Fruit fly (Drosophila melanogaster): ENCODE results near the gene Gp93.

Gp93 gene

dm6 chr3R:27946555-27947204 is 1.8 kb upstream of the Gp93 start:
- TF ChIP-seq cato (GFP tag; optimal IDR thresholded peaks at IDR 0.05; ENCODE audit: borderline replicate concordance) = no peak
- TF ChIP-seq ci (GFP tag; IDR thresholded peaks at IDR 0.05) = 0 out of 3 replicates have a peak, but pooled peaks have one; percentile 49
- no peak for TF ChIP-seq CG9437 (GFP tag; optimal IDR thresholded peaks at IDR 0.05)
- TF ChIP-seq CG2129 (GFP tag; IDR thresholded peaks at IDR 0.05; ENCODE audit: partially characterized antibody) = no peak
- no peak for TF ChIP-seq Oli (tag; optimal IDR thresholded peaks at IDR 0.05)
- TF ChIP-seq CG17385 (GFP tag; optimal IDR thresholded peaks at IDR 0.05) = no peak
- no peak for TF ChIP-seq Dfd (GFP tag; optimal IDR thresholded peaks at IDR 0.05)
- TF ChIP-seq CG18599 (GFP tag; optimal IDR thresholded peaks at IDR 0.05) = peak; percentile 44
- TF ChIP-seq CG15011 (GFP tag; optimal IDR thresholded peaks at IDR 0.05) = no peak
- no peak for TF ChIP-seq Optix (GFP tag; IDR thresholded peaks at IDR 0.05)
- no peak for TF ChIP-seq D (optimal IDR thresholded peaks at IDR 0.05)
- TF ChIP-seq D (GFP tag; optimal IDR thresholded peaks at IDR 0.05) = no peak
- TF ChIP-seq Fer2 (tag; optimal IDR thresholded peaks at IDR 0.05) = no peak
- no peak for TF ChIP-seq Myb (GFP tag; optimal IDR thresholded peaks at IDR 0.05)
- no peak for TF ChIP-seq Hmx (GFP tag; optimal IDR thresholded peaks at IDR 0.05)
- TF ChIP-seq CoRest (tag; optimal IDR thresholded peaks at IDR 0.05) = peak; percentile 1
- TF ChIP-seq Dp (GFP tag; optimal IDR thresholded peaks at IDR 0.05) = no peak
- TF ChIP-seq CG3065 (GFP tag; optimal IDR thresholded peaks at IDR 0.05) = no peak
- TF ChIP-seq CG12299 (tag; optimal IDR thresholded peaks at IDR 0.05) = no peak
- no peak for TF ChIP-seq CrebB (tag; optimal IDR thresholded peaks at IDR 0.05)
- no peak for TF ChIP-seq CG6854 (GFP tag; optimal IDR thresholded peaks at IDR 0.05)
- TF ChIP-seq Bdp1 (GFP tag; optimal IDR thresholded peaks at IDR 0.05) = no peak
- TF ChIP-seq sim (GFP tag; IDR thresholded peaks at IDR 0.05) = no peak
- TF ChIP-seq Ravus (GFP tag; IDR thresholded peaks at IDR 0.05) = no peak
- TF ChIP-seq odd (GFP tag; optimal IDR thresholded peaks at IDR 0.05) = peak; percentile 34
- no peak for TF ChIP-seq CHES-1-like (GFP tag; optimal IDR thresholded peaks at IDR 0.05)
- TF ChIP-seq seq (GFP tag; IDR thresholded peaks at IDR 0.05) = no peak
- no peak for TF ChIP-seq tx (GFP tag; optimal IDR thresholded peaks at IDR 0.05)
- no peak for TF ChIP-seq row (GFP tag; IDR thresholded peaks at IDR 0.05)
- no peak for TF ChIP-seq CG2889 (GFP tag; IDR thresholded peaks at IDR 0.05)
- no peak for TF ChIP-seq crol (GFP tag; IDR thresholded peaks at IDR 0.05)
- no peak for TF ChIP-seq CG2116 (GFP tag; optimal IDR thresholded peaks at IDR 0.05)
- no peak for TF ChIP-seq kay (GFP tag; optimal IDR thresholded peaks at IDR 0.05)
- no peak for TF ChIP-seq lmd (GFP tag; IDR thresholded peaks at IDR 0.05)
- TF ChIP-seq stc (GFP tag; IDR thresholded peaks at IDR 0.05) = no peak
- TF ChIP-seq grau (tag; optimal IDR thresholded peaks at IDR 0.05) = no peak
- TF ChIP-seq CG30403 (GFP tag; optimal IDR thresholded peaks at IDR 0.05) = no peak
- no peak for TF ChIP-seq ken (GFP tag; IDR thresholded peaks at IDR 0.05)
- peak; percentile 41 for TF ChIP-seq PHDP (tag; optimal IDR thresholded peaks at IDR 0.05)
- TF ChIP-seq Adf1 (GFP tag; IDR thresholded peaks at IDR 0.05) = no peak
- TF ChIP-seq CG2120 (GFP tag; optimal IDR thresholded peaks at IDR 0.05) = no peak
- TF ChIP-seq Camta (GFP tag; optimal IDR thresholded peaks at IDR 0.05) = no peak
- TF ChIP-seq corto (GFP tag; optimal IDR thresholded peaks at IDR 0.05) = no peak
- TF ChIP-seq Poxn (GFP tag; IDR thresholded peaks at IDR 0.05) = no peak
- no peak for TF ChIP-seq eve (GFP tag; optimal IDR thresholded peaks at IDR 0.05)
- peak; percentile 12 for TF ChIP-seq CG16863 (GFP tag; optimal IDR thresholded peaks at IDR 0.05)
- no peak for TF ChIP-seq repo (GFP tag; optimal IDR thresholded peaks at IDR 0.05)
- no peak for TF ChIP-seq Ada2b (GFP tag; IDR thresholded peaks at IDR 0.05)
- TF ChIP-seq esg (GFP tag; conservative IDR thresholded peaks at IDR 0.05) = no peak
- TF ChIP-seq CG18476 (GFP tag; optimal IDR thresholded peaks at IDR 0.05) = no peak
- no peak for TF ChIP-seq CG7556 (GFP tag; optimal IDR thresholded peaks at IDR 0.05)
- TF ChIP-seq MTF-1 (GFP tag; optimal IDR thresholded peaks at IDR 0.05; ENCODE audit: borderline replicate concordance) = no peak

Data from whole organism, embryonic.